Worm (Caenorhabditis elegans) whole organism, L3 larva: ENCODE data around the gene catp-6.

Experiments
- ceh-9 ChIP-seq: sonication (generic microtip); optimal IDR thresholded peaks from 2 replicates; lab custom pipeline; 2018; ENCODE audit warnings: missing biosample characterization, missing genetic modification characterization
- fos-1 ChIP-seq: fragments of 150-350 bp; optimal IDR thresholded peaks from 2 replicates; lab custom pipeline; 2014; ENCODE audit warnings: missing biosample characterization, missing genetic modification characterization
- lin-15B ChIP-seq: fragments of 150-350 bp; optimal IDR thresholded peaks from 2 replicates; lab custom pipeline; 2014; ENCODE audit warnings: missing biosample characterization, missing genetic modification characterization
- mml-1 ChIP-seq: fragments of 150-350 bp; sonication (generic microtip); optimal IDR thresholded peaks from 3 replicates; lab custom pipeline; 2014; ENCODE audit warnings: missing biosample characterization, missing genetic modification characterization
- nhr-23 ChIP-seq: fragments of 150-350 bp; optimal IDR thresholded peaks from 2 replicates; lab custom pipeline; 2014; ENCODE audit warnings: missing biosample characterization, missing genetic modification reagents, missing genetic modification characterization
- nhr-77 ChIP-seq: fragments of 150-350 bp; optimal IDR thresholded peaks from 2 replicates; lab custom pipeline; 2014; ENCODE audit warnings: missing biosample characterization, missing genetic modification characterization

- TF ChIP-seq fos-1 (tag; lab: Kevin White, UChicago): no peak
- no peak for TF ChIP-seq mml-1 (tag; lab: Kevin White, UChicago)
- TF ChIP-seq nhr-77 (tag; lab: Kevin White, UChicago): no peak
- TF ChIP-seq ceh-9: no peak
- no peak for TF ChIP-seq nhr-23 (tag; lab: Kevin White, UChicago)
- TF ChIP-seq lin-15B (tag; lab: Kevin White, UChicago): no peak
Observed at ce11 chrIV:9840984-9841590, 16.7 kb upstream of the catp-6 start, which contains the start of the genes kin-24 and msp-56.
